Worm (Caenorhabditis elegans) whole organism, mixed stage, embryonic: ENCODE results near the gene syx-5.

Experiments used
- M03D4.4 ChIP-seq: sonication (generic microtip); optimal IDR thresholded peaks from 2 replicates; lab custom pipeline; 2017; ENCODE audit warnings: mild to moderate bottlenecking, missing genetic modification characterization, missing compliant biosample characterization
- blmp-1 ChIP-seq: fragments of 150-350 bp; optimal IDR thresholded peaks from 2 replicates; lab custom pipeline; 2014; ENCODE audit warnings: missing biosample characterization, missing genetic modification characterization
- ceh-39 ChIP-seq: fragments of 150-350 bp; optimal IDR thresholded peaks from 2 replicates; lab custom pipeline; 2014; ENCODE audit warnings: missing biosample characterization, missing genetic modification characterization
- ceh-43 ChIP-seq: fragments of 200-800 bp; sonication (Bioruptor generic); optimal IDR thresholded peaks from 2 replicates; lab custom pipeline; 2018; ENCODE audit warnings: mild to moderate bottlenecking, missing genetic modification characterization, moderate library complexity, missing compliant biosample characterization
- ceh-83 ChIP-seq: fragments of 200-800 bp; sonication (Bioruptor generic); optimal IDR thresholded peaks from 2 replicates; lab custom pipeline; 2018; ENCODE audit warnings: mild to moderate bottlenecking, missing genetic modification characterization, missing compliant biosample characterization
- ces-1 ChIP-seq: fragments of 150-350 bp; optimal IDR thresholded peaks from 2 replicates; lab custom pipeline; 2014; ENCODE audit warnings: missing biosample characterization, missing genetic modification reagents, missing genetic modification characterization
- drap-1 ChIP-seq: fragments of 200-800 bp; sonication (Bioruptor generic); optimal IDR thresholded peaks from 3 replicates; lab custom pipeline; 2018; ENCODE audit warnings: mild to moderate bottlenecking, missing genetic modification characterization, missing compliant biosample characterization
- elt-1 ChIP-seq: sonication (generic microtip); optimal IDR thresholded peaks from 2 replicates; lab custom pipeline; 2017; ENCODE audit warnings: missing genetic modification characterization, mild to moderate bottlenecking, missing compliant biosample characterization, antibody characterized with exemption, moderate library complexity, borderline replicate concordance; ENCODE audit not compliant: insufficient read depth
- elt-3 ChIP-seq: fragments of 150-350 bp; optimal IDR thresholded peaks from 2 replicates; lab custom pipeline; 2014; ENCODE audit warnings: missing biosample characterization, missing genetic modification characterization
- flh-1 ChIP-seq: fragments of 200-800 bp; sonication (Bioruptor generic); optimal IDR thresholded peaks from 2 replicates; lab custom pipeline; 2018; ENCODE audit warnings: mild to moderate bottlenecking, missing genetic modification characterization, moderate library complexity, missing compliant biosample characterization
- ham-2 ChIP-seq: fragments of 200-800 bp; sonication (Bioruptor generic); optimal IDR thresholded peaks from 2 replicates; lab custom pipeline; 2018; ENCODE audit warnings: mild to moderate bottlenecking, missing genetic modification characterization, missing compliant biosample characterization
- hlh-1 ChIP-seq: fragments of 150-350 bp; optimal IDR thresholded peaks from 2 replicates; lab custom pipeline; 2014; ENCODE audit warnings: missing biosample characterization, missing genetic modification reagents, missing genetic modification characterization
- lin-32 ChIP-seq: fragments of 200-800 bp; sonication (Bioruptor generic); optimal IDR thresholded peaks from 2 replicates; lab custom pipeline; 2018; ENCODE audit warnings: mild to moderate bottlenecking, missing genetic modification characterization, missing compliant biosample characterization
- lsy-2 ChIP-seq: fragments of 150-350 bp; optimal IDR thresholded peaks from 2 replicates; lab custom pipeline; 2014; ENCODE audit warnings: missing biosample characterization, missing genetic modification characterization
- mab-5 ChIP-seq: fragments of 150-350 bp; optimal IDR thresholded peaks from 2 replicates; lab custom pipeline; 2014; ENCODE audit warnings: missing biosample characterization, missing genetic modification characterization
- mep-1 ChIP-seq: fragments of 150-350 bp; optimal IDR thresholded peaks from 2 replicates; lab custom pipeline; 2017; ENCODE audit warnings: missing biosample characterization, missing genetic modification reagents, missing genetic modification characterization, inconsistent platforms
- mls-2 ChIP-seq: sonication (generic microtip); optimal IDR thresholded peaks from 2 replicates; lab custom pipeline; 2016; ENCODE audit warnings: mild to moderate bottlenecking, missing genetic modification characterization, moderate library complexity, missing compliant biosample characterization
- nhr-12 ChIP-seq: fragments of 150-350 bp; optimal IDR thresholded peaks from 2 replicates; lab custom pipeline; 2014; ENCODE audit warnings: missing biosample characterization, missing genetic modification characterization
- nhr-2 ChIP-seq: fragments of 150-350 bp; optimal IDR thresholded peaks from 2 replicates; lab custom pipeline; 2014; ENCODE audit warnings: missing biosample characterization, missing genetic modification characterization
- nhr-28 ChIP-seq: fragments of 150-350 bp; optimal IDR thresholded peaks from 2 replicates; lab custom pipeline; 2014; ENCODE audit warnings: missing biosample characterization, missing genetic modification characterization
- nhr-76 ChIP-seq: sonication (generic microtip); optimal IDR thresholded peaks from 2 replicates; lab custom pipeline; 2017; ENCODE audit warnings: missing biosample characterization, missing genetic modification characterization
- pha-4 ChIP-seq: fragments of 150-350 bp; optimal IDR thresholded peaks from 2 replicates; lab custom pipeline; 2018; ENCODE audit warnings: missing biosample characterization, missing genetic modification reagents, missing genetic modification characterization
- sem-2 ChIP-seq: fragments of 200-800 bp; sonication (Bioruptor generic); optimal IDR thresholded peaks from 2 replicates; lab custom pipeline; 2018; ENCODE audit warnings: mild to moderate bottlenecking, missing genetic modification characterization, missing compliant biosample characterization
- snpc-4 ChIP-seq: fragments of 150-350 bp; optimal IDR thresholded peaks from 2 replicates; lab custom pipeline; 2014; ENCODE audit warnings: missing biosample characterization, missing genetic modification characterization
- sptf-1 ChIP-seq: sonication (generic microtip); optimal IDR thresholded peaks from 2 replicates; lab custom pipeline; 2017; ENCODE audit warnings: mild to moderate bottlenecking, missing genetic modification characterization, moderate library complexity, missing compliant biosample characterization
- tbx-8 ChIP-seq: fragments of 200-800 bp; sonication (Bioruptor generic); optimal IDR thresholded peaks from 2 replicates; lab custom pipeline; 2018; ENCODE audit warnings: mild to moderate bottlenecking, missing genetic modification characterization, moderate library complexity, missing compliant biosample characterization
- unc-120 ChIP-seq: sonication (generic microtip); optimal IDR thresholded peaks from 2 replicates; lab custom pipeline; 2017; ENCODE audit warnings: missing genetic modification characterization, missing compliant biosample characterization; ENCODE audit not compliant: poor library complexity, severe bottlenecking
- unc-62 ChIP-seq: fragments of 150-350 bp; optimal IDR thresholded peaks from 2 replicates; lab custom pipeline; 2014; ENCODE audit warnings: missing biosample characterization, missing genetic modification reagents, missing genetic modification characterization
- zip-8 ChIP-seq: fragments of 150-350 bp; optimal IDR thresholded peaks from 2 replicates; lab custom pipeline; 2014; ENCODE audit warnings: missing biosample characterization, missing genetic modification characterization
- ztf-11 ChIP-seq: fragments of 150-350 bp; optimal IDR thresholded peaks from 2 replicates; lab custom pipeline; 2014; ENCODE audit warnings: missing biosample characterization, missing genetic modification characterization

syx-5 gene

DNA sequence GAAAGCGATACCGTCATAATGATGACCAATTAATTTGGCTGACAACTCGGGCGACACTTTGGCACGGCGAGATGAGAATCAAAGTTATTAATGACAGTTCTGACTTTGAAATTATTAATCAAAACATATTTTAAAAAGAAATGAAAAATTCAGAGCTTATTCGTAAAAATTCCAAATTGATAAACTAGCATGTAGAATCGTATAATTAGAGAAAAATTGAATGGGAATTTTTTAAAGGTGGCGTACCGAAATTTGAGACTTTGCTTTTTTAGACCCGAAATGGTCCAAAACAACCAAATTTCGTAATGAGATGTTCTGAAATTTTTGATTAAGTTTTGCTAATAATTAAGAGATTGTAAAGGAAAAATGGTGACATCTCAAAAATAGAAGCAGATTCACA is 38.7 kb upstream of the syx-5 start, which contains the start of gene daf-11:
Gene daf-11 (minus strand): TSS at position 101 of the 400 bp plus-strand sequence.
- no peak for TF ChIP-seq blmp-1 (tag; lab: Kevin White, UChicago)
- TF ChIP-seq drap-1 (GFP tag; lab: Kevin White, UChicago), result no peak
- TF ChIP-seq mab-5 (tag; lab: Kevin White, UChicago), result no peak
- no peak for TF ChIP-seq sptf-1 (tag; lab: Kevin White, UChicago)
- no peak for TF ChIP-seq ceh-83 (GFP tag; lab: Kevin White, UChicago)
- no peak for TF ChIP-seq nhr-2 (tag; lab: Kevin White, UChicago)
- no peak for TF ChIP-seq unc-62
- no peak for TF ChIP-seq pha-4 (tag; lab: Kevin White, UChicago)
- no peak for TF ChIP-seq snpc-4 (tag; lab: Kevin White, UChicago)

- TF ChIP-seq pha-4 (tag; lab: Kevin White, UChicago) (no peak), blmp-1 (tag; lab: Kevin White, UChicago) (no peak), lin-32 (GFP tag; lab: Kevin White, UChicago) (no peak), mls-2 (tag; lab: Kevin White, UChicago) (no peak), zip-8 (tag; lab: Kevin White, UChicago) (no peak), ham-2 (GFP tag; lab: Kevin White, UChicago) (no peak), drap-1 (GFP tag; lab: Kevin White, UChicago) (no peak), unc-62 (no peak), M03D4.4 (tag; lab: Kevin White, UChicago) (no peak), nhr-12 (tag; lab: Kevin White, UChicago) (no peak), mab-5 (tag; lab: Kevin White, UChicago) (no peak), elt-3 (tag; lab: Kevin White, UChicago) (no peak), elt-1 (tag; lab: Kevin White, UChicago) (no peak), ceh-39 (tag; lab: Kevin White, UChicago) (no peak), nhr-2 (tag; lab: Kevin White, UChicago) (no peak), lsy-2 (tag; lab: Kevin White, UChicago) (no peak), ceh-83 (GFP tag; lab: Kevin White, UChicago) (no peak), sptf-1 (tag; lab: Kevin White, UChicago) (no peak), sem-2 (no peak)
Measured at ce11 chrV:11730060-11730459, 34.6 kb upstream of the syx-5 start, which contains the start of gene rhr-2. TSS of gene rhr-2 (minus strand) at chrV:11730160.

DNA sequence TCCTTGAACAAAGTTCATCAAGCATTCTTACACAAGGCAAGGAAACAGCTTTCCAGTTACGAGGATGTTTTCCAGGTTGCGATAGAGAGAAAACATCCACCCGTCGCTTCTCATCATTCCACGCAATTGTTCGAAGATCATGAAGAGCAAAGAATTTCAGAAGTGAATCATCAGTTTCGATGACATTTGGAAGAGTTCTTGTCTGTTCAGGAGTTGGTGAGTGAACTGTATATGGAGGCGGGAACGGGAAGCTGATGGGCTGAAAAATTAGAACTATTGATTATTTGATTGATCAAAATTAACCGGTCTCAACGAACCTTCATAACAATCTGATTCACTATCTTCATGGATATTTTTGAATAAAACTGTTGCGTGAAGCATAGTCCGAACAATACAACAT is 32.7 kb upstream of the syx-5 start:
- TF ChIP-seq blmp-1 (tag; lab: Kevin White, UChicago), result no peak
- no peak for TF ChIP-seq ceh-39 (tag; lab: Kevin White, UChicago)
- TF ChIP-seq nhr-28 (tag; lab: Kevin White, UChicago), result no peak
- no peak for TF ChIP-seq flh-1 (GFP tag; lab: Kevin White, UChicago)
- no peak for TF ChIP-seq lsy-2 (tag; lab: Kevin White, UChicago)
- TF ChIP-seq snpc-4 (tag; lab: Kevin White, UChicago), result no peak
- TF ChIP-seq zip-8 (tag; lab: Kevin White, UChicago), result no peak
- no peak for TF ChIP-seq elt-1 (tag; lab: Kevin White, UChicago)
- no peak for TF ChIP-seq sem-2
- no peak for TF ChIP-seq ceh-83 (GFP tag; lab: Kevin White, UChicago)
- no peak for TF ChIP-seq tbx-8 (GFP tag; lab: Kevin White, UChicago)
- no peak for TF ChIP-seq lin-32 (GFP tag; lab: Kevin White, UChicago)
- no peak for TF ChIP-seq ceh-43 (GFP tag; lab: Kevin White, UChicago)

- TF ChIP-seq mep-1, result peak; percentile 58
- TF ChIP-seq nhr-12 (tag; lab: Kevin White, UChicago), result no peak
Measured at ce11 chrV:11733460-11733859, 31.2 kb upstream of the syx-5 start, which contains the start of gene npp-22. TSS of gene npp-22 (minus strand) at chrV:11733472.

- no peak for TF ChIP-seq pha-4 (tag; lab: Kevin White, UChicago)
- no peak for TF ChIP-seq nhr-28 (tag; lab: Kevin White, UChicago)
- no peak for TF ChIP-seq zip-8 (tag; lab: Kevin White, UChicago)
- no peak for TF ChIP-seq ceh-39 (tag; lab: Kevin White, UChicago)
- TF ChIP-seq hlh-1 (tag; lab: Kevin White, UChicago), result no peak
- no peak for TF ChIP-seq elt-3 (tag; lab: Kevin White, UChicago)
- no peak for TF ChIP-seq nhr-76 (tag; lab: Kevin White, UChicago)
- TF ChIP-seq nhr-2 (tag; lab: Kevin White, UChicago), result no peak
- no peak for TF ChIP-seq ces-1 (GFP tag; lab: Kevin White, UChicago)
- no peak for TF ChIP-seq unc-120 (tag; lab: Kevin White, UChicago)
- no peak for TF ChIP-seq ham-2 (GFP tag; lab: Kevin White, UChicago)
- no peak for TF ChIP-seq tbx-8 (GFP tag; lab: Kevin White, UChicago)
- TF ChIP-seq drap-1 (GFP tag; lab: Kevin White, UChicago), result no peak
- TF ChIP-seq mls-2 (tag; lab: Kevin White, UChicago), result no peak
- no peak for TF ChIP-seq unc-62
- no peak for TF ChIP-seq lsy-2 (tag; lab: Kevin White, UChicago)
- TF ChIP-seq ztf-11 (tag; lab: Kevin White, UChicago), result no peak
- no peak for TF ChIP-seq blmp-1 (tag; lab: Kevin White, UChicago)
Measured at ce11 chrV:11736896-11737295, 27.8 kb upstream of the syx-5 start, which contains the start of gene spe-42. TSS of gene spe-42 (minus strand) at chrV:11736996.
